Fruit fly (Drosophila melanogaster) ovary, adult (tissue): Measurements from ENCODE around the gene RpL21.
A peak's percentile ranks its signal among the peaks of the same experiment; 100 is the strongest.

Experiments used
- CG17801 ChIP-seq: fragments of 200-800 bp; optimal IDR thresholded peaks from 2 replicates; lab custom pipeline; 2019; ENCODE audit warnings: missing biosample characterization, mild to moderate bottlenecking, missing genetic modification characterization, moderate library complexity; ENCODE audit not compliant: partially characterized antibody

The RpL21 gene

dm6 chr2L:22247455-22248058 is at the start of gene RpL21:
TSS of gene RpL21 (minus strand) at chr2L:22247875.
- TF ChIP-seq CG17801 (GFP tag; lab: Kevin White, UChicago) = peak; percentile 6

- no peak for TF ChIP-seq CG17801 (GFP tag; lab: Kevin White, UChicago)
These were observed 45.1 kb upstream of the RpL21 start for dm6 chr2L:22292777-22293176.

dm6 chr2L:22281900-22282299 is 34.2 kb upstream of the RpL21 start:
- no peak for TF ChIP-seq CG17801 (GFP tag; lab: Kevin White, UChicago)

DNA sequence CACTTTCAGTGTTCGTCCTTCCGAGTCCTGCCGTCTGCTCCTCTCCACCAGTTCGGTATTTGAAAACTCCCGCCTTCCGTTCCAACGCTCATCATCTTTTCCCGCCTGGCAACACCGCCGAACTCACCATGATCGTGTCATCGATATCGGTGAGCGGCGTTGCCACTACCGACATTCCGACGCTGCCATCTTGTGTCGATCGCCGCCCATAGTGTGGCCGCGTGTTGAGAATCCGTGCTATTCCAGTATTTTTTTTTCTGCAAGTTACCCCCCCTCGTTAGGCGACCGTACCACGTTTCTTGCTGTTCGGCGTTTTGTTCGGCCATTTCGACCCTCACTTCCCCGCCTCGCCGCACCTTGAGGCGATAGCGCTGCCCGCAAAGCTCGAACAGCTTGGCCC is 13.4 kb upstream of the RpL21 start:
- no peak for TF ChIP-seq CG17801 (GFP tag; lab: Kevin White, UChicago)

DNA sequence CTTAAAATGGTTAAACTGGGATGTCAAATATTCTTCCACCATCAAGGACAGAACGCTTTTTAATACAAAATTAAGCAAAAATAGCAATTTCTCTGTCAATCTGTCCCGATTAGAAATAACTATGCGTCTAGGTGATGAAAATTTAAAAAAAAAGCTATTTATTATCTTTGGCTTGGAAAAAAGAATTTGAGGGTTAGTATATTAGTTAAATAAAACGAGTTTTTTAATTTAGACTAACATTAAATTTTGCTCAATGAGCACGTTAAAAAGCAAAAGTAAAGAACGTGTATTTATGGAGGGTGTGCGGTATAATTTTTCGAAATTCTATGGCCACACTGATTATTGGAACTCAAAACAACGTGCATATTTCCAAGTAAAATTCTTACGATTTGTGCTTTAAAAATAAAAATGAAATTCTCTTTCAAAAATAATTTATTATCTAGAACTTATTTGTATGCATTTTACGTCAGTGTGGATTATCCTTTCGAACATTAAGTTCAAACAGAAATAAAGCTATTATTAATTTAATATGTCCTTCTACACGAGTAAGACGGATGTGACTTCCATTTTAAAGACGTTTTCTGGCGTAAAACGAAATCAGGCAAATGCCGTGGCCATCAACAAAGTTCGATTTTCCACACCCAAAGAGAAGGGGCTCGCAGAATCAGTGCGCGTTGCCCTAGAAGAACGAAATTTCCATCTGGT is 2.0 kb upstream of the RpL21 start, which contains the start of gene Tif-IA:
Gene Tif-IA, plus strand, starts transcription at position 307 of the 705 bp plus-strand sequence.
- no peak for TF ChIP-seq CG17801 (GFP tag; lab: Kevin White, UChicago)

- no peak for TF ChIP-seq CG17801 (GFP tag; lab: Kevin White, UChicago)
These were observed 555 bp upstream of the RpL21 start for dm6 chr2L:22248230-22248629.

dm6 chr2L:22239611-22240219 is 8.0 kb downstream of the RpL21 start, which contains the start of gene Nubpl:
TSS of gene Nubpl (plus strand) at chr2L:22239916.
- TF ChIP-seq CG17801 (GFP tag; lab: Kevin White, UChicago) = no peak

DNA sequence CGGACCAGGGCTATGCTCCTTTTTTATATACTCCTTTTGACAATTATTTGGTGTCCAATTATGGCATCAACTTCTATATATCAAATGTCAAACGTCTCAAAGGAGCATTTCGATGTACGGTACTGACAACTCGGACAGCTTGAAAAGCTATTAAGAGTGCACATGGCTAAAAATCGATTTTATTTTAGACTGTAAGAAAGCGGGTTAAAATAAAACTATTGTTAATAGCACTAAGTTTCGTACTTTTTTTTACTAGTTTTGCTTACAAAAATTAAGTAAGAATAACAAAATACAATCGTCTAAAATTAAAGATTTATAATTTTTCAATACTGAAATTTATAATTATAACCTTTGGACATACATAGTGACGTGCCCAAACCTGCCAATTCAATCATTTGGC is 33.4 kb downstream of the RpL21 start, which contains the start of gene Ir40a:
Gene Ir40a, minus strand, starts transcription at position 101 of the 400 bp plus-strand sequence.
- no peak for TF ChIP-seq CG17801 (GFP tag; lab: Kevin White, UChicago)
